Worm (Caenorhabditis elegans): ENCODE measurements around the gene sru-3.
A peak's percentile ranks its signal among the peaks of the same experiment; 100 is the strongest.

Gene sru-3

ce11 chrIV:9511221-9511638 lies 14.8 kb downstream of the sru-3 start (continued):
- TF ChIP-seq isw-1 (GFP tag; IDR thresholded peaks at IDR 0.05): peak; percentile 49
- TF ChIP-seq elt-2 (tag; optimal IDR thresholded peaks at IDR 0.05): no peak
- peak; percentile 84 to 87 (median 86) for TF ChIP-seq ceh-82 (tag; optimal IDR thresholded peaks at IDR 0.05)
- peak; percentile 87 for TF ChIP-seq nhr-19 (GFP tag; conservative IDR thresholded peaks at IDR 0.05)
- TF ChIP-seq irx-1 (tag; optimal IDR thresholded peaks at IDR 0.05): peak; percentile 85
- TF ChIP-seq sptf-1 (tag; optimal IDR thresholded peaks at IDR 0.05): no peak
- TF ChIP-seq nhr-76 (tag; optimal IDR thresholded peaks at IDR 0.05): no peak
- TF ChIP-seq snu-23 (GFP tag; optimal IDR thresholded peaks at IDR 0.05): peak; percentile 92
- peak; percentile 96 for TF ChIP-seq nhr-85 (tag)
- peak; percentile 99 for TF ChIP-seq snpc-4 (tag; optimal IDR thresholded peaks at IDR 0.05)
- TF ChIP-seq mdl-1 (tag; optimal IDR thresholded peaks at IDR 0.05): peak in 1 of 2 experiments; percentile 76
- TF ChIP-seq ztf-11 (tag; optimal IDR thresholded peaks at IDR 0.05): peak in 1 of 2 experiments; percentile 84
- TF ChIP-seq blmp-1 (tag; optimal IDR thresholded peaks at IDR 0.05): peak; percentile 56
- TF ChIP-seq nhr-84 (tag; optimal IDR thresholded peaks at IDR 0.05): no peak
- no peak for TF ChIP-seq unc-30 (tag; optimal IDR thresholded peaks at IDR 0.05)
- no peak for TF ChIP-seq unc-62 (GFP tag; optimal IDR thresholded peaks at IDR 0.05)
- TF ChIP-seq unc-98 (GFP tag; IDR thresholded peaks at IDR 0.05): no peak
- TF ChIP-seq rnt-1 (tag; optimal IDR thresholded peaks at IDR 0.05): peak; percentile 84
- no peak for TF ChIP-seq ces-1 (GFP tag; optimal IDR thresholded peaks at IDR 0.05)
- TF ChIP-seq nhr-71 (tag; optimal IDR thresholded peaks at IDR 0.05): peak; percentile 95
- TF ChIP-seq vab-15 (tag; optimal IDR thresholded peaks at IDR 0.05): no peak
- no peak for TF ChIP-seq nhr-28 (tag; optimal IDR thresholded peaks at IDR 0.05)
- TF ChIP-seq sup-37 (GFP tag; optimal IDR thresholded peaks at IDR 0.05): peak; percentile 67
- TF ChIP-seq ama-1 (optimal IDR thresholded peaks at IDR 0.05): peak; percentile 87
- TF ChIP-seq pag-3 (tag; optimal IDR thresholded peaks at IDR 0.05; ENCODE audit: borderline replicate concordance, insufficient read depth): no peak
- TF ChIP-seq grh-1 (GFP tag; IDR thresholded peaks at IDR 0.05): peak; percentile 81
- peak; percentile 45 for TF ChIP-seq lin-15B (tag; optimal IDR thresholded peaks at IDR 0.05)
- TF ChIP-seq Y116A8C.19 (tag; optimal IDR thresholded peaks at IDR 0.05; ENCODE audit: borderline replicate concordance): no peak
- TF ChIP-seq swsn-7 (tag; optimal IDR thresholded peaks at IDR 0.05): peak; percentile 93
- peak; percentile 57 to 75 for TF ChIP-seq lin-35 (GFP tag; optimal IDR thresholded peaks at IDR 0.05)
- peak; percentile 89 for TF ChIP-seq nhr-20 (tag; optimal IDR thresholded peaks at IDR 0.05)
- TF ChIP-seq pqm-1 (tag; optimal IDR thresholded peaks at IDR 0.05): no peak
- TF ChIP-seq nhr-77 (tag; optimal IDR thresholded peaks at IDR 0.05): no peak
- no peak for TF ChIP-seq hpl-2 (GFP tag; optimal IDR thresholded peaks at IDR 0.05)
- TF ChIP-seq xbp-1 (tag; optimal IDR thresholded peaks at IDR 0.05): peak; percentile 91
- peak; percentile 82 for TF ChIP-seq lin-39 (tag; optimal IDR thresholded peaks at IDR 0.05)
- TF ChIP-seq hlh-17 (GFP tag; optimal IDR thresholded peaks at IDR 0.05; ENCODE audit: borderline replicate concordance): no peak
- TF ChIP-seq F16B12.6 (tag; optimal IDR thresholded peaks at IDR 0.05): peak; percentile 64
- TF ChIP-seq efl-1 (optimal IDR thresholded peaks at IDR 0.05): peak; percentile 73 to 78
- TF ChIP-seq efl-1 (GFP tag; optimal IDR thresholded peaks at IDR 0.05 in 1 of 2): peak; percentile 61 to 97
- TF ChIP-seq fkh-10 (GFP tag; optimal IDR thresholded peaks at IDR 0.05): peak; percentile 29
- no peak for TF ChIP-seq ceh-63 (GFP tag; optimal IDR thresholded peaks at IDR 0.05)
- peak; percentile 52 for TF ChIP-seq jun-1 (tag; optimal IDR thresholded peaks at IDR 0.05)
- TF ChIP-seq nhr-11 (tag; optimal IDR thresholded peaks at IDR 0.05): peak; percentile 17
- TF ChIP-seq ceh-88 (GFP tag; IDR thresholded peaks at IDR 0.05): no peak; the same call in 1 of the 2 replicates
- peak; percentile 67 for TF ChIP-seq pax-3 (tag; optimal IDR thresholded peaks at IDR 0.05)
- TF ChIP-seq nhr-47 (tag; optimal IDR thresholded peaks at IDR 0.05): peak; percentile 95
- TF ChIP-seq fkh-4 (tag; optimal IDR thresholded peaks at IDR 0.05; ENCODE audit: borderline replicate concordance): peak; percentile 13
- peak; percentile 36 for TF ChIP-seq efl-3 (GFP tag; optimal IDR thresholded peaks at IDR 0.05)
- TF ChIP-seq alr-1 (tag; optimal IDR thresholded peaks at IDR 0.05; ENCODE audit: borderline replicate concordance): no peak
- peak; percentile 63 for TF ChIP-seq fos-1 (tag; optimal IDR thresholded peaks at IDR 0.05)
- TF ChIP-seq ets-5 (GFP tag; IDR thresholded peaks at IDR 0.05): no peak
- TF ChIP-seq hlh-4 (tag; optimal IDR thresholded peaks at IDR 0.05): no peak
